Worm (Caenorhabditis elegans) whole organism, L2 larva: ENCODE measurements around the gene K08D9.6.

ENCODE experiments used
- C34F6.9 ChIP-seq: fragments of 150-350 bp; optimal IDR thresholded peaks from 2 replicates; lab custom pipeline; 2014; ENCODE audit warnings: missing biosample characterization, missing genetic modification characterization
- F13H6.1 ChIP-seq: sonication (generic microtip); optimal IDR thresholded peaks from 2 replicates; lab custom pipeline; 2016; ENCODE audit warnings: missing genetic modification characterization, missing compliant biosample characterization
- Y55F3AM.14 ChIP-seq: fragments of 200-800 bp; sonication (Bioruptor generic); optimal IDR thresholded peaks from 2 replicates; lab custom pipeline; 2018; ENCODE audit warnings: mild to moderate bottlenecking, missing genetic modification characterization, missing compliant biosample characterization
- ZK546.5 ChIP-seq: sonication (generic microtip); optimal IDR thresholded peaks from 2 replicates; lab custom pipeline; 2017; ENCODE audit warnings: missing biosample characterization, missing genetic modification characterization
- alr-1 ChIP-seq: fragments of 150-350 bp; optimal IDR thresholded peaks from 2 replicates; lab custom pipeline; 2014; ENCODE audit warnings: missing biosample characterization, missing genetic modification characterization
- ama-1 ChIP-seq: fragments of 150-350 bp; optimal IDR thresholded peaks from 2 replicates; lab custom pipeline; 2018; ENCODE audit warnings: inconsistent platforms
- blmp-1 ChIP-seq: sonication (generic microtip); optimal IDR thresholded peaks from 2 replicates; lab custom pipeline; 2017; ENCODE audit warnings: missing genetic modification characterization, mild to moderate bottlenecking, missing compliant biosample characterization, antibody characterized with exemption, moderate library complexity; ENCODE audit not compliant: insufficient read depth
- ceh-16 ChIP-seq: fragments of 150-350 bp; optimal IDR thresholded peaks from 2 replicates; lab custom pipeline; 2014; ENCODE audit warnings: missing biosample characterization, missing genetic modification characterization
- crh-2 ChIP-seq: sonication (generic microtip); optimal IDR thresholded peaks from 2 replicates; lab custom pipeline; 2017; ENCODE audit warnings: missing biosample characterization, missing genetic modification characterization
- dmd-4 ChIP-seq: sonication (generic microtip); optimal IDR thresholded peaks from 2 replicates; lab custom pipeline; 2017; ENCODE audit warnings: missing biosample characterization, missing genetic modification characterization
- egl-27 ChIP-seq: sonication (generic microtip); optimal IDR thresholded peaks from 3 replicates; lab custom pipeline; 2017; ENCODE audit warnings: missing biosample characterization, missing genetic modification reagents, missing genetic modification characterization
- elt-1 ChIP-seq: fragments of 150-350 bp; optimal IDR thresholded peaks from 2 replicates; lab custom pipeline; 2014; ENCODE audit warnings: missing biosample characterization, missing genetic modification characterization
- elt-3 ChIP-seq: sonication (generic microtip); optimal IDR thresholded peaks from 2 replicates; lab custom pipeline; 2017; ENCODE audit warnings: missing biosample characterization, missing genetic modification characterization
- fos-1 ChIP-seq: fragments of 150-350 bp; optimal IDR thresholded peaks from 2 replicates; lab custom pipeline; 2014; ENCODE audit warnings: missing biosample characterization, missing genetic modification characterization
- gmeb-1 ChIP-seq: fragments of 150-350 bp; optimal IDR thresholded peaks from 2 replicates; lab custom pipeline; 2014; ENCODE audit warnings: missing biosample characterization, missing genetic modification characterization
- lin-13 ChIP-seq: fragments of 150-350 bp; optimal IDR thresholded peaks from 2 replicates; lab custom pipeline; 2014; ENCODE audit warnings: missing biosample characterization, missing genetic modification reagents, missing genetic modification characterization
- lin-39 ChIP-seq: fragments of 150-350 bp; optimal IDR thresholded peaks from 2 replicates; lab custom pipeline; 2014; ENCODE audit warnings: missing biosample characterization, missing genetic modification reagents, missing genetic modification characterization
- lsy-2 ChIP-seq, 2 experiments: fragments of 150-350 bp in 1 of 2; sonication (generic microtip) in 1 of 2; optimal IDR thresholded peaks; 2 replicates each; lab custom pipeline; 2014 to 2017; ENCODE audit warnings: missing biosample characterization in 2 of 2, missing genetic modification characterization in 2 of 2
- mab-5 ChIP-seq: fragments of 150-350 bp; optimal IDR thresholded peaks from 2 replicates; lab custom pipeline; 2014; ENCODE audit warnings: missing biosample characterization, missing genetic modification characterization
- mbf-1 ChIP-seq: sonication (generic microtip); optimal IDR thresholded peaks from 2 replicates; lab custom pipeline; 2017; ENCODE audit warnings: missing biosample characterization, missing genetic modification characterization
- mdl-1 ChIP-seq, 2 experiments: fragments of 150-350 bp in 1 of 2; sonication (generic microtip) in 1 of 2; optimal IDR thresholded peaks; 2 replicates each; lab custom pipeline; 2017; ENCODE audit warnings: missing biosample characterization in 2 of 2, missing genetic modification characterization in 2 of 2
- nhr-10 ChIP-seq: sonication (generic microtip); optimal IDR thresholded peaks from 2 replicates; lab custom pipeline; 2017; ENCODE audit warnings: missing biosample characterization, missing genetic modification characterization
- nhr-11 ChIP-seq: fragments of 150-350 bp; optimal IDR thresholded peaks from 2 replicates; lab custom pipeline; 2014; ENCODE audit warnings: missing biosample characterization, missing genetic modification characterization
- nhr-12 ChIP-seq: fragments of 150-350 bp; optimal IDR thresholded peaks from 2 replicates; lab custom pipeline; 2014; ENCODE audit warnings: missing biosample characterization, missing genetic modification characterization
- nhr-129 ChIP-seq: fragments of 150-350 bp; optimal IDR thresholded peaks from 2 replicates; lab custom pipeline; 2014; ENCODE audit warnings: missing biosample characterization, missing genetic modification characterization
- nhr-21 ChIP-seq: fragments of 150-350 bp; optimal IDR thresholded peaks from 2 replicates; lab custom pipeline; 2014; ENCODE audit warnings: missing biosample characterization, missing genetic modification characterization
- nhr-6 ChIP-seq: fragments of 150-350 bp; optimal IDR thresholded peaks from 2 replicates; lab custom pipeline; 2014; ENCODE audit warnings: missing biosample characterization, missing genetic modification characterization
- nhr-77 ChIP-seq: fragments of 150-350 bp; optimal IDR thresholded peaks from 2 replicates; lab custom pipeline; 2014; ENCODE audit warnings: missing biosample characterization, missing genetic modification characterization
- sem-4 ChIP-seq: fragments of 150-350 bp; optimal IDR thresholded peaks from 2 replicates; lab custom pipeline; 2014; ENCODE audit warnings: missing biosample characterization, missing genetic modification reagents, missing genetic modification characterization
- skn-1 ChIP-seq: sonication (generic microtip); optimal IDR thresholded peaks from 2 replicates; lab custom pipeline; 2017; ENCODE audit warnings: missing biosample characterization, missing genetic modification characterization
- sma-3 ChIP-seq: sonication (generic microtip); optimal IDR thresholded peaks from 2 replicates; lab custom pipeline; 2016; ENCODE audit warnings: missing genetic modification reagents, missing genetic modification characterization, missing compliant biosample characterization
- sma-9 ChIP-seq, 2 experiments: fragments of 150-350 bp in 1 of 2; sonication (generic microtip) in 1 of 2; optimal IDR thresholded peaks; 2 replicates each; lab custom pipeline; 2014 to 2016; ENCODE audit warnings: missing genetic modification characterization in 2 of 2, mild to moderate bottlenecking in 1 of 2, missing biosample characterization in 1 of 2, missing compliant biosample characterization in 1 of 2, missing genetic modification reagents in 1 of 2, moderate library complexity in 1 of 2
- snpc-4 ChIP-seq: fragments of 150-350 bp; optimal IDR thresholded peaks from 2 replicates; lab custom pipeline; 2014; ENCODE audit warnings: missing biosample characterization, missing genetic modification characterization
- unc-55 ChIP-seq: fragments of 150-350 bp; sonication (generic microtip); optimal IDR thresholded peaks from 3 replicates; lab custom pipeline; 2014; ENCODE audit warnings: missing biosample characterization, missing genetic modification reagents, missing genetic modification characterization
- zag-1 ChIP-seq: fragments of 150-350 bp; optimal IDR thresholded peaks from 2 replicates; lab custom pipeline; 2014; ENCODE audit warnings: missing biosample characterization, missing genetic modification characterization
- ztf-1 ChIP-seq: fragments of 200-800 bp; sonication (Bioruptor generic); conservative IDR thresholded peaks from 2 replicates; pipeline ENCODE4 v1.3.6; 2022; ENCODE audit warnings: missing genetic modification characterization, missing compliant biosample characterization

The K08D9.6 gene

ce11 chrV:3266189-3266588 lies 31.4 kb upstream of the K08D9.6 start, which contains the start of gene T28A11.17:
TSS of gene T28A11.17 (minus strand) at chrV:3266289.
- TF ChIP-seq lin-39 (tag; lab: Kevin White, UChicago) (no peak), crh-2 (no peak), unc-55 (GFP tag; lab: Kevin White, UChicago) (no peak), mdl-1 (tag; optimal IDR thresholded peaks at IDR 0.05; lab: Kevin White, UChicago) (no peak), F13H6.1 (no peak), mab-5 (no peak), lsy-2 (tag; optimal IDR thresholded peaks at IDR 0.05; lab: Kevin White, UChicago) (no peak), snpc-4 (tag; lab: Kevin White, UChicago) (no peak)

- TF ChIP-seq mdl-1 (tag; optimal IDR thresholded peaks at IDR 0.05; lab: Kevin White, UChicago) (no peak), nhr-10 (no peak), nhr-77 (tag; lab: Kevin White, UChicago) (no peak), alr-1 (tag; lab: Kevin White, UChicago) (no peak), sem-4 (tag; lab: Kevin White, UChicago) (no peak), elt-1 (tag; lab: Kevin White, UChicago) (no peak), blmp-1 (tag; lab: Kevin White, UChicago) (no peak), gmeb-1 (tag; lab: Kevin White, UChicago) (no peak), sma-3 (GFP tag; lab: Kevin White, UChicago) (no peak), ama-1 (lab: Kevin White, UChicago) (no peak), dmd-4 (tag; lab: Kevin White, UChicago) (no peak)
These were observed 25.3 kb upstream of the K08D9.6 start, which contains the start of gene srbc-5 for ce11 chrV:3260075-3260474. TSS of gene srbc-5 (plus strand) at chrV:3260375.

ce11 chrV:3259168-3259622 lies 24.4 kb upstream of the K08D9.6 start, which contains the start of gene T28A11.16:
TSS of gene T28A11.16 (minus strand) at chrV:3259218.
- peak; percentile 30 for TF ChIP-seq F13H6.1
- no peak for TF ChIP-seq sem-4 (tag; lab: Kevin White, UChicago)
- no peak for TF ChIP-seq ceh-16
- TF ChIP-seq sma-9 (GFP tag; optimal IDR thresholded peaks at IDR 0.05; lab: Kevin White, UChicago): peak; percentile 88
- TF ChIP-seq sma-9 (tag; optimal IDR thresholded peaks at IDR 0.05; lab: Kevin White, UChicago): no peak
- no peak for TF ChIP-seq nhr-11 (tag; lab: Kevin White, UChicago)
- TF ChIP-seq nhr-21 (tag; lab: Kevin White, UChicago): no peak
- TF ChIP-seq mbf-1: no peak
- no peak for TF ChIP-seq lin-13 (GFP tag; lab: Kevin White, UChicago)
- TF ChIP-seq, all 48 proteins: peak for 2

DNA sequence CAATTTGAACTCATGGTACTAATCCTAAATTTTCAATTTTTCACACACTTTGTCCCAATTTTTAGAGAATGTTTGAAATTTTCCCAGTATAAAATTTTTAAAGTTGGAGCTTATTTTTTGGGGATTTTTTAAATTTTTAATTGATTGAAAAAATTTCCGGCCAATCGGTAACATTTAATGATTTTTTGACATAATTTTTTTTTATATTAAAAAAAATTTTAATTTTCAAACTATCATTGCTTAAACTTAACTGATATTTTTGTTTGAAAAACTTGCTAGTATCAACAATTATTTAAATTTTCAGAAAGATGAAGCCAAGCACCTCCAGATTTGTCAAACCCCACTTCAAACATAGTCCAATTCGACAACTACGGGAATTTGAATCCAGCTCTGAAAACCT lies 22.5 kb upstream of the K08D9.6 start, which contains the start of gene T28A11.22:
Gene T28A11.22 (plus strand): TSS at position 301 of the 400 bp plus-strand sequence.
- no peak for TF ChIP-seq egl-27 (tag; lab: Kevin White, UChicago)
- no peak for TF ChIP-seq nhr-77 (tag; lab: Kevin White, UChicago)
- TF ChIP-seq elt-3 (tag; lab: Kevin White, UChicago): no peak
- no peak for TF ChIP-seq nhr-6
- no peak for TF ChIP-seq skn-1 (tag; lab: Kevin White, UChicago)
- TF ChIP-seq nhr-21 (tag; lab: Kevin White, UChicago): no peak
- TF ChIP-seq ceh-16: no peak
- TF ChIP-seq zag-1 (tag; lab: Kevin White, UChicago): no peak
- TF ChIP-seq dmd-4 (tag; lab: Kevin White, UChicago): no peak
- TF ChIP-seq lsy-2 (tag; optimal IDR thresholded peaks at IDR 0.05; lab: Kevin White, UChicago): no peak
- TF ChIP-seq nhr-129: no peak
- no peak for TF ChIP-seq nhr-10
- no peak for TF ChIP-seq lin-13 (GFP tag; lab: Kevin White, UChicago)
- no peak for TF ChIP-seq mdl-1 (tag; optimal IDR thresholded peaks at IDR 0.05; lab: Kevin White, UChicago)
- no peak for TF ChIP-seq ztf-1 (GFP tag; lab: Robert Waterston, UW)
- TF ChIP-seq mab-5: no peak
- TF ChIP-seq fos-1 (tag; lab: Kevin White, UChicago): no peak
- no peak for TF ChIP-seq ZK546.5 (tag; lab: Kevin White, UChicago)
- TF ChIP-seq elt-1 (tag; lab: Kevin White, UChicago): no peak
- TF ChIP-seq C34F6.9: no peak

DNA sequence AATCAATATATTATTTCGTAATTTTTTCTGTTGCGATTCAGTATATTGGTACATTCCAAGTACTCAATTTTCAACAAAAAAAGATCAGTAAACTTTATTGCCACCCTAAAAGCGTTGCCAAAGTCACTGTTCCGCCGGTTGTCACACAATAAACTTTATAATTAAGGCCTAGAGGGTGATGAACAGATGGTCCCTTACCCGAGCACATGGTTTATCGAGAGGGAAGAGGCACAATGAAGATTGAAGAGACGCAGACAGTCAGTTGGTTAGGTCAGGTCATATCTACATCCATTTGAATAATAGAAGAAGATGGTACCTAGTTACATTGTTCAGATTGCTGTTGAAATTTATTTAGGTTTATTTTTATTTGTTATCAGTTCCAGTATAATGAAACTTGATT lies 22.0 kb upstream of the K08D9.6 start:
- TF ChIP-seq nhr-12 (tag; lab: Kevin White, UChicago) (no peak), nhr-11 (tag; lab: Kevin White, UChicago) (no peak), lin-13 (GFP tag; lab: Kevin White, UChicago) (no peak), unc-55 (GFP tag; lab: Kevin White, UChicago) (no peak), C34F6.9 (no peak), ztf-1 (GFP tag; lab: Robert Waterston, UW) (no peak), Y55F3AM.14 (GFP tag; lab: Kevin White, UChicago) (no peak), alr-1 (tag; lab: Kevin White, UChicago) (no peak), ceh-16 (no peak)
